Worm (Caenorhabditis elegans): ENCODE measurements around the gene smg-8.
A peak's percentile ranks its signal among the peaks of the same experiment; 100 is the strongest.

- TF ChIP-seq elt-1 (tag; optimal IDR thresholded peaks at IDR 0.05) (no peak), nhr-12 (tag; optimal IDR thresholded peaks at IDR 0.05) (no peak), lsy-2 (tag; optimal IDR thresholded peaks at IDR 0.05) (peak in 1 of 2 experiments; percentile 64), ztf-4 (tag; optimal IDR thresholded peaks at IDR 0.05) (no peak), nhr-25 (tag; optimal IDR thresholded peaks at IDR 0.05) (peak; percentile 49), ama-1 (optimal IDR thresholded peaks at IDR 0.05) (no peak), elt-3 (tag; optimal IDR thresholded peaks at IDR 0.05) (no peak), unc-39 (tag; optimal IDR thresholded peaks at IDR 0.05) (no peak)
Measured at ce11 chrII:14437922-14438458, 3.2 kb upstream of the smg-8 start, which contains the start of gene K04B12.2.

All from whole organism, L2 larva.